Worm (Caenorhabditis elegans) whole organism, late embryonic: ENCODE results near the gene Y38H6A.5.

Source experiments
- che-1 ChIP-seq: sonication (generic microtip); optimal IDR thresholded peaks from 2 replicates; lab custom pipeline; 2016; ENCODE audit warnings: mild to moderate bottlenecking, missing genetic modification characterization, missing compliant biosample characterization
- pha-2 ChIP-seq: sonication (generic microtip); optimal IDR thresholded peaks from 2 replicates; lab custom pipeline; 2017; ENCODE audit warnings: mild to moderate bottlenecking, missing genetic modification characterization, missing compliant biosample characterization

Gene Y38H6A.5

ce11 chrV:20279811-20280317, 55.3 kb downstream of the Y38H6A.5 start, which contains the start of gene pqn-94:
pqn-94 (minus strand) TSS chrV:20279861.
- TF ChIP-seq pha-2 (tag; lab: Kevin White, UChicago), result peak; percentile 33
- no peak for TF ChIP-seq che-1 (tag; lab: Kevin White, UChicago)
